Fruit fly (Drosophila melanogaster): ENCODE results near the gene Rhau.

The Rhau gene

dm6 chr2L:20758847-20759465 lies 1.2 kb upstream of the Rhau start (continued):
- peak; percentile 43 for TF ChIP-seq gro (GFP tag; optimal IDR thresholded peaks at IDR 0.05)
- peak; percentile 73 for TF ChIP-seq CG9215 (GFP tag; IDR thresholded peaks at IDR 0.05)
- peak; percentile 6 for TF ChIP-seq CG12942 (GFP tag; optimal IDR thresholded peaks at IDR 0.05)
- no peak for TF ChIP-seq CG3163 (GFP tag; optimal IDR thresholded peaks at IDR 0.05)
- peak; percentile 48 for TF ChIP-seq CG17385 (GFP tag; optimal IDR thresholded peaks at IDR 0.05)
- no peak for TF ChIP-seq Atf3 (GFP tag; optimal IDR thresholded peaks at IDR 0.05)
- TF ChIP-seq Stat92E (GFP tag; optimal IDR thresholded peaks at IDR 0.05), result no peak
- no peak for TF ChIP-seq hbn (GFP tag; IDR thresholded peaks at IDR 0.05; ENCODE audit: partially characterized antibody)
- TF ChIP-seq wdn (GFP tag; IDR thresholded peaks at IDR 0.05), result peak; percentile 51
- TF ChIP-seq Adf1 (GFP tag; IDR thresholded peaks at IDR 0.05), result peak; percentile 20; the same call in 1 of the 2 replicates
- no peak for TF ChIP-seq Opbp (GFP tag; IDR thresholded peaks at IDR 0.05; ENCODE audit: partially characterized antibody)
- TF ChIP-seq fd3F (GFP tag; optimal IDR thresholded peaks at IDR 0.05), result peak; percentile 46
- TF ChIP-seq CG2678 (tag; optimal IDR thresholded peaks at IDR 0.05), result peak; percentile 85
- peak; percentile 49 for TF ChIP-seq CG7928 (GFP tag; optimal IDR thresholded peaks at IDR 0.05)
- TF ChIP-seq CG16815 (GFP tag; optimal IDR thresholded peaks at IDR 0.05), result peak; percentile 45
- peak; percentile 72 for TF ChIP-seq dmrt99B (tag; optimal IDR thresholded peaks at IDR 0.05)
- no peak for TF ChIP-seq amos (GFP tag; IDR thresholded peaks at IDR 0.05; ENCODE audit: partially characterized antibody)
- TF ChIP-seq CG9727 (GFP tag; optimal IDR thresholded peaks at IDR 0.05), result peak; percentile 66
- TF ChIP-seq CG31441 (GFP tag; IDR thresholded peaks at IDR 0.05), result peak; percentile 72
- TF ChIP-seq CG6813 (GFP tag; optimal IDR thresholded peaks at IDR 0.05), result peak; percentile 74
- TF ChIP-seq CG17568 (GFP tag; optimal IDR thresholded peaks at IDR 0.05), result no peak
- TF ChIP-seq CG11247 (GFP tag; IDR thresholded peaks at IDR 0.05), result peak; percentile 71
- TF ChIP-seq cwo (GFP tag; optimal IDR thresholded peaks at IDR 0.05), result peak; percentile 74
- peak; percentile 91 for TF ChIP-seq CG3281 (GFP tag; optimal IDR thresholded peaks at IDR 0.05)
- peak; percentile 55; the same call in 1 of the 2 replicates for TF ChIP-seq HLH3B (GFP tag; IDR thresholded peaks at IDR 0.05)
- TF ChIP-seq CG12219 (GFP tag; optimal IDR thresholded peaks at IDR 0.05), result peak; percentile 38
- TF ChIP-seq E2f1 (GFP tag; IDR thresholded peaks at IDR 0.05), result peak; percentile 64
- peak; percentile 82 for TF ChIP-seq CG2712 (tag; optimal IDR thresholded peaks at IDR 0.05)
- peak; percentile 35; the same call in 1 of the 2 replicates for TF ChIP-seq sens-2 (GFP tag; IDR thresholded peaks at IDR 0.05)
- peak; percentile 95 for TF ChIP-seq sens (GFP tag)
- TF ChIP-seq chif (GFP tag; optimal IDR thresholded peaks at IDR 0.05), result peak; percentile 34 to 47
- TF ChIP-seq Gug (GFP tag; IDR thresholded peaks at IDR 0.05), result peak; percentile 58; the same call in 3 of the 4 replicates
- TF ChIP-seq lov (optimal IDR thresholded peaks at IDR 0.05), result no peak
- TF ChIP-seq lov (GFP tag; IDR thresholded peaks at IDR 0.05), result no peak
- TF ChIP-seq CG15601 (tag; optimal IDR thresholded peaks at IDR 0.05), result no peak

- TF ChIP-seq CG7963 (GFP tag; IDR thresholded peaks at IDR 0.05; ENCODE audit: partially characterized antibody), result no peak
- TF ChIP-seq sug (tag; optimal IDR thresholded peaks at IDR 0.05), result no peak
- peak; percentile 50 for TF ChIP-seq pros (GFP tag; optimal IDR thresholded peaks at IDR 0.05)
- TF ChIP-seq z (GFP tag; IDR thresholded peaks at IDR 0.05), result 0 out of 3 replicates have a peak, but pooled peaks have one; percentile 5
- no peak for TF ChIP-seq CG17829 (tag; optimal IDR thresholded peaks at IDR 0.05)
- 0 out of 3 replicates have a peak, but pooled peaks have one; percentile 9 for TF ChIP-seq zfh1 (GFP tag; IDR thresholded peaks at IDR 0.05)
- no peak for TF ChIP-seq H15 (GFP tag; IDR thresholded peaks at IDR 0.05)
- TF ChIP-seq chn (GFP tag; optimal IDR thresholded peaks at IDR 0.05), result no peak
- TF ChIP-seq CG3847 (GFP tag; IDR thresholded peaks at IDR 0.05), result no peak
- peak; percentile 11 for TF ChIP-seq ATbp (GFP tag; optimal IDR thresholded peaks at IDR 0.05)
- no peak for TF ChIP-seq Hr3 (GFP tag; optimal IDR thresholded peaks at IDR 0.05)
- no peak for TF ChIP-seq CG12942 (GFP tag; optimal IDR thresholded peaks at IDR 0.05)
- no peak for TF ChIP-seq lola (GFP tag; optimal IDR thresholded peaks at IDR 0.05)
- TF ChIP-seq CG4360 (GFP tag; IDR thresholded peaks at IDR 0.05), result peak; percentile 76
- TF ChIP-seq ab (GFP tag; optimal IDR thresholded peaks at IDR 0.05), result no peak
- TF ChIP-seq bsh (GFP tag; optimal IDR thresholded peaks at IDR 0.05), result peak in 1 of 2 experiments; percentile 17
Measured at dm6 chr2L:20758188-20758846, 532 bp upstream of the Rhau start.

All from whole organism, embryonic.